Worm (Caenorhabditis elegans) whole organism, mixed stage, embryonic: Measurements from ENCODE around the gene ugt-8.

Experiments
- M03D4.4 ChIP-seq: sonication (generic microtip); optimal IDR thresholded peaks from 2 replicates; lab custom pipeline; 2017; ENCODE audit warnings: mild to moderate bottlenecking, missing genetic modification characterization, missing compliant biosample characterization
- bed-3 ChIP-seq: fragments of 200-800 bp; sonication (Bioruptor generic); optimal IDR thresholded peaks from 3 replicates; lab custom pipeline; 2018; ENCODE audit warnings: mild to moderate bottlenecking, missing genetic modification characterization, moderate library complexity, missing compliant biosample characterization
- blmp-1 ChIP-seq: fragments of 150-350 bp; optimal IDR thresholded peaks from 2 replicates; lab custom pipeline; 2014; ENCODE audit warnings: missing biosample characterization, missing genetic modification characterization
- ceh-39 ChIP-seq: fragments of 150-350 bp; optimal IDR thresholded peaks from 2 replicates; lab custom pipeline; 2014; ENCODE audit warnings: missing biosample characterization, missing genetic modification characterization
- ceh-43 ChIP-seq: fragments of 200-800 bp; sonication (Bioruptor generic); optimal IDR thresholded peaks from 2 replicates; lab custom pipeline; 2018; ENCODE audit warnings: mild to moderate bottlenecking, missing genetic modification characterization, moderate library complexity, missing compliant biosample characterization
- ceh-83 ChIP-seq: fragments of 200-800 bp; sonication (Bioruptor generic); optimal IDR thresholded peaks from 2 replicates; lab custom pipeline; 2018; ENCODE audit warnings: mild to moderate bottlenecking, missing genetic modification characterization, missing compliant biosample characterization
- ces-1 ChIP-seq: fragments of 150-350 bp; optimal IDR thresholded peaks from 2 replicates; lab custom pipeline; 2014; ENCODE audit warnings: missing biosample characterization, missing genetic modification reagents, missing genetic modification characterization
- cnd-1 ChIP-seq: fragments of 200-800 bp; sonication (Bioruptor generic); optimal IDR thresholded peaks from 2 replicates; lab custom pipeline; 2018; ENCODE audit warnings: mild to moderate bottlenecking, missing genetic modification characterization, missing compliant biosample characterization
- elt-1 ChIP-seq: sonication (generic microtip); optimal IDR thresholded peaks from 2 replicates; lab custom pipeline; 2017; ENCODE audit warnings: missing genetic modification characterization, mild to moderate bottlenecking, missing compliant biosample characterization, antibody characterized with exemption, moderate library complexity, borderline replicate concordance; ENCODE audit not compliant: insufficient read depth
- flh-1 ChIP-seq: fragments of 200-800 bp; sonication (Bioruptor generic); optimal IDR thresholded peaks from 2 replicates; lab custom pipeline; 2018; ENCODE audit warnings: mild to moderate bottlenecking, missing genetic modification characterization, moderate library complexity, missing compliant biosample characterization
- ham-2 ChIP-seq: fragments of 200-800 bp; sonication (Bioruptor generic); optimal IDR thresholded peaks from 2 replicates; lab custom pipeline; 2018; ENCODE audit warnings: mild to moderate bottlenecking, missing genetic modification characterization, missing compliant biosample characterization
- hlh-1 ChIP-seq: fragments of 150-350 bp; optimal IDR thresholded peaks from 2 replicates; lab custom pipeline; 2014; ENCODE audit warnings: missing biosample characterization, missing genetic modification reagents, missing genetic modification characterization
- lin-13 ChIP-seq: fragments of 150-350 bp; optimal IDR thresholded peaks from 2 replicates; lab custom pipeline; 2014; ENCODE audit warnings: missing biosample characterization, missing genetic modification characterization
- lin-32 ChIP-seq: fragments of 200-800 bp; sonication (Bioruptor generic); optimal IDR thresholded peaks from 2 replicates; lab custom pipeline; 2018; ENCODE audit warnings: mild to moderate bottlenecking, missing genetic modification characterization, missing compliant biosample characterization
- lsy-2 ChIP-seq: fragments of 150-350 bp; optimal IDR thresholded peaks from 2 replicates; lab custom pipeline; 2014; ENCODE audit warnings: missing biosample characterization, missing genetic modification characterization
- mep-1 ChIP-seq: fragments of 150-350 bp; optimal IDR thresholded peaks from 2 replicates; lab custom pipeline; 2017; ENCODE audit warnings: missing biosample characterization, missing genetic modification reagents, missing genetic modification characterization, inconsistent platforms
- mls-2 ChIP-seq: sonication (generic microtip); optimal IDR thresholded peaks from 2 replicates; lab custom pipeline; 2016; ENCODE audit warnings: mild to moderate bottlenecking, missing genetic modification characterization, moderate library complexity, missing compliant biosample characterization
- nhr-12 ChIP-seq: fragments of 150-350 bp; optimal IDR thresholded peaks from 2 replicates; lab custom pipeline; 2014; ENCODE audit warnings: missing biosample characterization, missing genetic modification characterization
- nhr-2 ChIP-seq: fragments of 150-350 bp; optimal IDR thresholded peaks from 2 replicates; lab custom pipeline; 2014; ENCODE audit warnings: missing biosample characterization, missing genetic modification characterization
- nhr-237 ChIP-seq: fragments of 150-350 bp; optimal IDR thresholded peaks from 2 replicates; lab custom pipeline; 2014; ENCODE audit warnings: missing biosample characterization, missing genetic modification characterization
- nhr-28 ChIP-seq: fragments of 150-350 bp; optimal IDR thresholded peaks from 2 replicates; lab custom pipeline; 2014; ENCODE audit warnings: missing biosample characterization, missing genetic modification characterization
- nhr-76 ChIP-seq: sonication (generic microtip); optimal IDR thresholded peaks from 2 replicates; lab custom pipeline; 2017; ENCODE audit warnings: missing biosample characterization, missing genetic modification characterization
- pha-4 ChIP-seq: fragments of 150-350 bp; optimal IDR thresholded peaks from 2 replicates; lab custom pipeline; 2018; ENCODE audit warnings: missing biosample characterization, missing genetic modification reagents, missing genetic modification characterization
- snpc-4 ChIP-seq: fragments of 150-350 bp; optimal IDR thresholded peaks from 2 replicates; lab custom pipeline; 2014; ENCODE audit warnings: missing biosample characterization, missing genetic modification characterization
- sptf-1 ChIP-seq: sonication (generic microtip); optimal IDR thresholded peaks from 2 replicates; lab custom pipeline; 2017; ENCODE audit warnings: mild to moderate bottlenecking, missing genetic modification characterization, moderate library complexity, missing compliant biosample characterization
- tbx-8 ChIP-seq: fragments of 200-800 bp; sonication (Bioruptor generic); optimal IDR thresholded peaks from 2 replicates; lab custom pipeline; 2018; ENCODE audit warnings: mild to moderate bottlenecking, missing genetic modification characterization, moderate library complexity, missing compliant biosample characterization
- unc-120 ChIP-seq: sonication (generic microtip); optimal IDR thresholded peaks from 2 replicates; lab custom pipeline; 2017; ENCODE audit warnings: missing genetic modification characterization, missing compliant biosample characterization; ENCODE audit not compliant: poor library complexity, severe bottlenecking
- unc-62 ChIP-seq: fragments of 150-350 bp; optimal IDR thresholded peaks from 2 replicates; lab custom pipeline; 2014; ENCODE audit warnings: missing biosample characterization, missing genetic modification reagents, missing genetic modification characterization
- zip-8 ChIP-seq: fragments of 150-350 bp; optimal IDR thresholded peaks from 2 replicates; lab custom pipeline; 2014; ENCODE audit warnings: missing biosample characterization, missing genetic modification characterization

Gene ugt-8

ce11 chrV:4881377-4881776 lies 22.4 kb upstream of the ugt-8 start, which contains the start of gene str-32:
TSS of gene str-32 (minus strand) at chrV:4881477.
- no peak for TF ChIP-seq sptf-1 (tag; lab: Kevin White, UChicago)
- no peak for TF ChIP-seq ces-1
- no peak for TF ChIP-seq lin-32
- no peak for TF ChIP-seq tbx-8 (GFP tag; lab: Kevin White, UChicago)
- TF ChIP-seq hlh-1 (tag; lab: Kevin White, UChicago) = no peak
- TF ChIP-seq mep-1 (tag; lab: Kevin White, UChicago) = no peak
- TF ChIP-seq ham-2 (GFP tag; lab: Kevin White, UChicago) = no peak
- TF ChIP-seq elt-1 (tag; lab: Kevin White, UChicago) = no peak
- no peak for TF ChIP-seq M03D4.4 (tag; lab: Kevin White, UChicago)
- TF ChIP-seq zip-8 (tag; lab: Kevin White, UChicago) = no peak

- TF ChIP-seq nhr-76 (tag; lab: Kevin White, UChicago) (no peak), unc-120 (no peak), unc-62 (GFP tag; lab: Kevin White, UChicago) (no peak), nhr-12 (tag; lab: Kevin White, UChicago) (no peak), nhr-28 (tag; lab: Kevin White, UChicago) (no peak), blmp-1 (no peak), lin-32 (no peak), sptf-1 (tag; lab: Kevin White, UChicago) (no peak), pha-4 (tag; lab: Kevin White, UChicago) (no peak), bed-3 (no peak), flh-1 (GFP tag; lab: Kevin White, UChicago) (no peak)
Observed at ce11 chrV:4884490-4884889, 19.2 kb upstream of the ugt-8 start, which contains the start of gene T19H12.12. TSS of gene T19H12.12 (plus strand) at chrV:4884790.

- TF ChIP-seq nhr-2 (tag; lab: Kevin White, UChicago) = no peak
- TF ChIP-seq nhr-28 (tag; lab: Kevin White, UChicago) = no peak
- no peak for TF ChIP-seq snpc-4 (tag; lab: Kevin White, UChicago)
- TF ChIP-seq bed-3 = no peak
- no peak for TF ChIP-seq zip-8 (tag; lab: Kevin White, UChicago)
- no peak for TF ChIP-seq mep-1 (tag; lab: Kevin White, UChicago)
- no peak for TF ChIP-seq ceh-83 (GFP tag; lab: Kevin White, UChicago)
- no peak for TF ChIP-seq ceh-39 (tag; lab: Kevin White, UChicago)
- TF ChIP-seq sptf-1 (tag; lab: Kevin White, UChicago) = no peak
- TF ChIP-seq elt-1 (tag; lab: Kevin White, UChicago) = no peak
Observed at ce11 chrV:4885372-4885771, 18.4 kb upstream of the ugt-8 start, which contains the start of gene T19H12.3. TSS of gene T19H12.3 (plus strand) at chrV:4885672.

- TF ChIP-seq cnd-1 (tag; lab: Kevin White, UChicago) (no peak), ceh-43 (GFP tag; lab: Kevin White, UChicago) (no peak)
- TF ChIP-seq, all 35 proteins: peak for 0
Observed at ce11 chrV:4889477-4889876, 14.3 kb upstream of the ugt-8 start, which contains the start of gene ugt-12. TSS of gene ugt-12 (minus strand) at chrV:4889629.

- TF ChIP-seq lsy-2 (tag; lab: Kevin White, UChicago) (peak; percentile 50), tbx-8 (GFP tag; lab: Kevin White, UChicago) (no peak)
Observed at ce11 chrV:4889976-4890479, 13.7 kb upstream of the ugt-8 start, which contains the start of gene T19H12.2. TSS of gene T19H12.2 (plus strand) at chrV:4890429.

ce11 chrV:4890781-4891180 lies 12.9 kb upstream of the ugt-8 start:
- no peak for TF ChIP-seq unc-120
- no peak for TF ChIP-seq mls-2 (tag; lab: Kevin White, UChicago)
- no peak for TF ChIP-seq zip-8 (tag; lab: Kevin White, UChicago)
- TF ChIP-seq nhr-12 (tag; lab: Kevin White, UChicago) = no peak
- no peak for TF ChIP-seq lin-13
- TF ChIP-seq ceh-43 (GFP tag; lab: Kevin White, UChicago) = no peak
- no peak for TF ChIP-seq nhr-237 (tag; lab: Kevin White, UChicago)
- TF ChIP-seq sptf-1 (tag; lab: Kevin White, UChicago) = no peak
- no peak for TF ChIP-seq ceh-39 (tag; lab: Kevin White, UChicago)
- no peak for TF ChIP-seq lsy-2 (tag; lab: Kevin White, UChicago)
